Worm (Caenorhabditis elegans) whole organism, L4 larva: ENCODE data around the gene col-17.

Experiments
- F10B5.3 ChIP-seq: sonication (generic microtip); optimal IDR thresholded peaks from 2 replicates; lab custom pipeline; 2016; ENCODE audit warnings: mild to moderate bottlenecking, missing genetic modification characterization, missing compliant biosample characterization
- F44E2.7 ChIP-seq: fragments of 200-800 bp; sonication (Bioruptor generic); IDR thresholded peaks from 2 replicates; pipeline ENCODE4 v2.1.2; 2022; ENCODE audit warnings: missing genetic modification characterization, missing compliant biosample characterization
- F49E8.2 ChIP-seq: sonication (generic microtip); optimal IDR thresholded peaks from 2 replicates; lab custom pipeline; 2016; ENCODE audit warnings: missing compliant biosample characterization, mild to moderate bottlenecking, missing genetic modification characterization, borderline replicate concordance
- T26A8.4 ChIP-seq: fragments of 200-800 bp; sonication (Bioruptor generic); IDR thresholded peaks from 2 replicates; pipeline ENCODE4 v1.3.6; 2022; ENCODE audit warnings: missing genetic modification characterization, missing compliant biosample characterization
- Y48G9A.11 ChIP-seq: fragments of 200-800 bp; sonication (Bioruptor generic); IDR thresholded peaks from 2 replicates; pipeline ENCODE4 v1.3.6; 2022; ENCODE audit warnings: missing genetic modification reagents, missing genetic modification characterization, missing compliant biosample characterization
- Y5F2A.4 ChIP-seq: fragments of 200-800 bp; sonication (Bioruptor generic); optimal IDR thresholded peaks from 2 replicates; lab custom pipeline; 2018; ENCODE audit warnings: mild to moderate bottlenecking, missing genetic modification characterization, missing compliant biosample characterization
- ZK546.5 ChIP-seq, 2 experiments: sonication (generic microtip); optimal IDR thresholded peaks; 2 replicates each; lab custom pipeline; 2017; ENCODE audit warnings: missing biosample characterization in 2 of 2, missing genetic modification characterization in 2 of 2
- aha-1 ChIP-seq: fragments of 150-350 bp; peaks from one replicate; lab custom pipeline; 2014; ENCODE audit warnings: missing biosample characterization, missing genetic modification characterization
- attf-4 ChIP-seq: sonication (generic microtip); optimal IDR thresholded peaks from 3 replicates; lab custom pipeline; 2017; ENCODE audit warnings: missing biosample characterization, missing genetic modification characterization
- ceh-20 ChIP-seq: fragments of 200-800 bp; sonication (Bioruptor generic); IDR thresholded peaks from 2 replicates; pipeline ENCODE4 v1.3.6; 2022; ENCODE audit warnings: missing genetic modification reagents, missing genetic modification characterization, missing compliant biosample characterization
- ceh-32 ChIP-seq: sonication (generic microtip); optimal IDR thresholded peaks from 2 replicates; lab custom pipeline; 2016; ENCODE audit warnings: mild to moderate bottlenecking, missing genetic modification characterization, missing compliant biosample characterization; ENCODE audit not compliant: poor library complexity
- ceh-62 ChIP-seq: sonication (generic microtip); optimal IDR thresholded peaks from 2 replicates; lab custom pipeline; 2017; ENCODE audit warnings: missing biosample characterization, missing genetic modification characterization
- ces-1 ChIP-seq: fragments of 150-350 bp; sonication (generic microtip); optimal IDR thresholded peaks from 4 replicates; lab custom pipeline; 2014; ENCODE audit warnings: missing biosample characterization, missing genetic modification reagents, missing genetic modification characterization
- ctbp-1 ChIP-seq: fragments of 200-800 bp; sonication (Bioruptor generic); IDR thresholded peaks from 2 replicates; pipeline ENCODE4 v1.3.6; 2022; ENCODE audit warnings: missing genetic modification reagents, missing genetic modification characterization, missing compliant biosample characterization
- daf-16 ChIP-seq, 3 experiments: sonication (generic microtip); optimal IDR thresholded peaks; 2 replicates each; lab custom pipeline; 2016 to 2017; ENCODE audit warnings: missing genetic modification characterization in 3 of 3, missing genetic modification reagents in 3 of 3, mild to moderate bottlenecking in 2 of 3, missing compliant biosample characterization in 2 of 3, missing biosample characterization in 1 of 3, moderate library complexity in 1 of 3
- dmd-8 ChIP-seq: fragments of 200-800 bp; sonication (Bioruptor generic); IDR thresholded peaks from 2 replicates; pipeline ENCODE4 v1.3.6; 2022; ENCODE audit warnings: missing genetic modification characterization, missing compliant biosample characterization
- dpl-1 ChIP-seq: fragments of 150-350 bp; optimal IDR thresholded peaks from 2 replicates; lab custom pipeline; 2014; ENCODE audit warnings: missing biosample characterization, missing genetic modification reagents, missing genetic modification characterization
- egl-27 ChIP-seq: sonication (generic microtip); optimal IDR thresholded peaks from 3 replicates; lab custom pipeline; 2017; ENCODE audit warnings: missing biosample characterization, missing genetic modification reagents, missing genetic modification characterization
- fos-1 ChIP-seq: fragments of 150-350 bp; optimal IDR thresholded peaks from 2 replicates; lab custom pipeline; 2014; ENCODE audit warnings: missing biosample characterization, missing genetic modification characterization
- gei-8 ChIP-seq: fragments of 200-800 bp; sonication (Bioruptor generic); optimal IDR thresholded peaks from 2 replicates; lab custom pipeline; 2018; ENCODE audit warnings: mild to moderate bottlenecking, missing genetic modification characterization, missing compliant biosample characterization
- hmg-1.1 ChIP-seq: fragments of 200-800 bp; sonication (Bioruptor generic); IDR thresholded peaks from 2 replicates; pipeline ENCODE4 v1.3.6; 2022; ENCODE audit warnings: missing genetic modification reagents, missing genetic modification characterization, missing compliant biosample characterization
- jun-1 ChIP-seq: fragments of 150-350 bp; optimal IDR thresholded peaks from 2 replicates; lab custom pipeline; 2014; ENCODE audit warnings: missing biosample characterization, missing genetic modification reagents, missing genetic modification characterization
- lim-7 ChIP-seq: fragments of 200-800 bp; sonication (Bioruptor generic); IDR thresholded peaks from 2 replicates; pipeline ENCODE4 v1.3.6; 2022; ENCODE audit warnings: missing genetic modification characterization, missing compliant biosample characterization
- lin-13 ChIP-seq: fragments of 150-350 bp; optimal IDR thresholded peaks from 2 replicates; lab custom pipeline; 2014; ENCODE audit warnings: missing biosample characterization, missing genetic modification reagents, missing genetic modification characterization
- lin-15B ChIP-seq: fragments of 150-350 bp; sonication (generic microtip); optimal IDR thresholded peaks from 3 replicates; lab custom pipeline; 2014; ENCODE audit warnings: missing biosample characterization, missing genetic modification characterization
- lin-39 ChIP-seq: fragments of 150-350 bp; optimal IDR thresholded peaks from 2 replicates; lab custom pipeline; 2014; ENCODE audit warnings: missing biosample characterization, missing genetic modification reagents, missing genetic modification characterization
- lir-3 ChIP-seq: sonication (generic microtip); optimal IDR thresholded peaks from 2 replicates; lab custom pipeline; 2016; ENCODE audit warnings: mild to moderate bottlenecking, missing genetic modification characterization, missing compliant biosample characterization
- mxl-2 ChIP-seq: fragments of 200-800 bp; sonication (Bioruptor generic); conservative IDR thresholded peaks from 2 replicates; pipeline ENCODE4 v1.3.6; 2022; ENCODE audit warnings: missing genetic modification reagents, missing genetic modification characterization, missing compliant biosample characterization
- mxl-3 ChIP-seq: fragments of 200-800 bp; sonication (Bioruptor generic); optimal IDR thresholded peaks from 2 replicates; lab custom pipeline; 2018; ENCODE audit warnings: mild to moderate bottlenecking, missing genetic modification characterization, missing compliant biosample characterization
- nhr-10 ChIP-seq: fragments of 150-350 bp; optimal IDR thresholded peaks from 2 replicates; lab custom pipeline; 2014; ENCODE audit warnings: missing biosample characterization, missing genetic modification characterization
- nhr-102 ChIP-seq: sonication (generic microtip); optimal IDR thresholded peaks from 2 replicates; lab custom pipeline; 2016; ENCODE audit warnings: mild to moderate bottlenecking, missing genetic modification characterization, moderate library complexity, missing compliant biosample characterization
- nhr-11 ChIP-seq: fragments of 150-350 bp; optimal IDR thresholded peaks from 2 replicates; lab custom pipeline; 2014; ENCODE audit warnings: missing biosample characterization, missing genetic modification characterization
- nhr-25 ChIP-seq: sonication (generic microtip); optimal IDR thresholded peaks from 2 replicates; lab custom pipeline; 2017; ENCODE audit warnings: missing genetic modification characterization, mild to moderate bottlenecking, missing compliant biosample characterization, antibody characterized with exemption, moderate library complexity, borderline replicate concordance; ENCODE audit not compliant: insufficient read depth
- nhr-28 ChIP-seq: fragments of 150-350 bp; optimal IDR thresholded peaks from 2 replicates; lab custom pipeline; 2014; ENCODE audit warnings: missing biosample characterization, missing genetic modification characterization
- nhr-48 ChIP-seq: sonication (generic microtip); optimal IDR thresholded peaks from 2 replicates; lab custom pipeline; 2016; ENCODE audit warnings: mild to moderate bottlenecking, missing genetic modification characterization, missing compliant biosample characterization
- nhr-6 ChIP-seq: fragments of 150-350 bp; optimal IDR thresholded peaks from 2 replicates; lab custom pipeline; 2014; ENCODE audit warnings: missing biosample characterization, missing genetic modification characterization
- nhr-76 ChIP-seq: fragments of 150-350 bp; optimal IDR thresholded peaks from 2 replicates; lab custom pipeline; 2014; ENCODE audit warnings: missing biosample characterization, missing genetic modification characterization
- pha-4 ChIP-seq, 2 experiments: fragments of 150-350 bp in 1 of 2; fragments of 200-800 bp in 1 of 2; sonication (Bioruptor generic) in 1 of 2; IDR thresholded peaks in 1 of 2; optimal IDR thresholded peaks in 1 of 2; 2 replicates each; pipeline versions ENCODE4 v1.3.6 to Lab custom; 2014 to 2022; ENCODE audit warnings: missing genetic modification characterization in 2 of 2, missing genetic modification reagents in 2 of 2, missing biosample characterization in 1 of 2, missing compliant biosample characterization in 1 of 2
- pqm-1 ChIP-seq: sonication (generic microtip); optimal IDR thresholded peaks from 2 replicates; lab custom pipeline; 2017; ENCODE audit warnings: missing biosample characterization, missing genetic modification characterization
- rbr-2 ChIP-seq: sonication (generic microtip); optimal IDR thresholded peaks from 2 replicates; lab custom pipeline; 2016; ENCODE audit warnings: missing genotype, missing genetic modification characterization, missing compliant biosample characterization
- sdz-12 ChIP-seq: fragments of 200-800 bp; sonication (Bioruptor generic); optimal IDR thresholded peaks from 2 replicates; lab custom pipeline; 2018; ENCODE audit warnings: mild to moderate bottlenecking, missing genetic modification characterization, missing compliant biosample characterization
- set-16 ChIP-seq: fragments of 200-800 bp; sonication (Bioruptor generic); IDR thresholded peaks from 2 replicates; pipeline ENCODE4 v1.3.6; 2022; ENCODE audit warnings: missing genetic modification reagents, missing genetic modification characterization, missing compliant biosample characterization
- skn-1 ChIP-seq: fragments of 150-350 bp; optimal IDR thresholded peaks from 2 replicates; lab custom pipeline; 2014; ENCODE audit warnings: missing biosample characterization, missing genetic modification characterization
- snpc-4 ChIP-seq: fragments of 150-350 bp; optimal IDR thresholded peaks from 2 replicates; lab custom pipeline; 2014; ENCODE audit warnings: missing biosample characterization, missing genetic modification characterization
- spr-1 ChIP-seq: sonication (generic microtip); optimal IDR thresholded peaks from 2 replicates; lab custom pipeline; 2016; ENCODE audit warnings: mild to moderate bottlenecking, missing genetic modification characterization, missing compliant biosample characterization
- tag-97 ChIP-seq: fragments of 200-800 bp; sonication (Bioruptor generic); IDR thresholded peaks from 2 replicates; pipeline ENCODE4 v1.3.6; 2022; ENCODE audit warnings: missing genetic modification characterization, missing compliant biosample characterization
- unc-130 ChIP-seq: sonication (generic microtip); optimal IDR thresholded peaks from 2 replicates; lab custom pipeline; 2016; ENCODE audit warnings: missing genetic modification reagents, missing genetic modification characterization, missing compliant biosample characterization
- vab-7 ChIP-seq: fragments of 200-800 bp; sonication (Bioruptor generic); IDR thresholded peaks from 2 replicates; pipeline ENCODE4 v1.3.6; 2022; ENCODE audit warnings: missing genetic modification reagents, missing genetic modification characterization, missing compliant biosample characterization
- zfp-3 ChIP-seq: fragments of 200-800 bp; sonication (Bioruptor generic); conservative IDR thresholded peaks from 2 replicates; pipeline ENCODE4 v1.3.6; 2022; ENCODE audit warnings: missing genetic modification reagents, missing genetic modification characterization, missing compliant biosample characterization
- zip-11 ChIP-seq: fragments of 200-800 bp; sonication (Bioruptor generic); IDR thresholded peaks from 2 replicates; pipeline ENCODE4 v1.3.6; 2022; ENCODE audit warnings: missing genetic modification characterization, missing compliant biosample characterization
- zip-2 ChIP-seq: fragments of 150-350 bp; optimal IDR thresholded peaks from 2 replicates; lab custom pipeline; 2014; ENCODE audit warnings: missing biosample characterization, missing genetic modification characterization
- ztf-11 ChIP-seq: fragments of 150-350 bp; optimal IDR thresholded peaks from 2 replicates; lab custom pipeline; 2014; ENCODE audit warnings: missing biosample characterization, missing genetic modification characterization

col-17 gene

ce11 chrII:4857873-4858364 lies 9.5 kb downstream of the col-17 start, which contains the start of gene F11G11.5 (continued):
- TF ChIP-seq fos-1 (tag; lab: Kevin White, UChicago) (no peak), tag-97 (GFP tag; lab: Robert Waterston, UW) (no peak), dmd-8 (no peak), nhr-76 (tag; lab: Kevin White, UChicago) (no peak), jun-1 (tag; lab: Kevin White, UChicago) (no peak), zip-11 (no peak), set-16 (GFP tag; lab: Robert Waterston, UW) (peak; percentile 67), lin-15B (tag; lab: Kevin White, UChicago) (no peak), gei-8 (GFP tag; lab: Kevin White, UChicago) (no peak), daf-16 (GFP tag; optimal IDR thresholded peaks at IDR 0.05; lab: Kevin White, UChicago) (no peak), daf-16 (tag; optimal IDR thresholded peaks at IDR 0.05; lab: Kevin White, UChicago) (peak; percentile 1), lim-7 (no peak), ceh-62 (tag; lab: Kevin White, UChicago) (no peak), vab-7 (GFP tag; lab: Robert Waterston, UW) (no peak), Y48G9A.11 (GFP tag; lab: Robert Waterston, UW) (0 out of 2 replicates have a peak, but pooled peaks have one; percentile 33), unc-130 (GFP tag; lab: Kevin White, UChicago) (no peak), ceh-20 (no peak), spr-1 (tag; lab: Kevin White, UChicago) (no peak), lin-13 (GFP tag; lab: Kevin White, UChicago) (no peak), T26A8.4 (GFP tag; lab: Robert Waterston, UW) (peak; percentile 70), hmg-1.1 (GFP tag; lab: Robert Waterston, UW) (no peak), ztf-11 (no peak), nhr-6 (no peak), ctbp-1 (no peak), aha-1 (no peak), nhr-48 (tag; lab: Kevin White, UChicago) (no peak), snpc-4 (tag; lab: Kevin White, UChicago) (no peak), skn-1 (no peak), dpl-1 (GFP tag; lab: Kevin White, UChicago) (no peak), lir-3 (tag; lab: Kevin White, UChicago) (no peak), zip-2 (tag; lab: Kevin White, UChicago) (no peak), F44E2.7 (GFP tag; lab: Robert Waterston, UW) (no peak), pqm-1 (tag; lab: Kevin White, UChicago) (no peak), F10B5.3 (tag; lab: Kevin White, UChicago) (no peak), ceh-32 (tag; lab: Kevin White, UChicago) (no peak), lin-39 (tag; lab: Kevin White, UChicago) (no peak), nhr-25 (tag; lab: Kevin White, UChicago) (no peak), pha-4 (GFP tag; IDR thresholded peaks at IDR 0.05; lab: Robert Waterston, UW) (peak; percentile 30; the same call in 1 of the 2 replicates), pha-4 (tag; optimal IDR thresholded peaks at IDR 0.05; lab: Kevin White, UChicago) (no peak), ZK546.5 (tag; optimal IDR thresholded peaks at IDR 0.05; lab: Kevin White, UChicago) (no peak), attf-4 (tag; lab: Kevin White, UChicago) (no peak), nhr-102 (tag; lab: Kevin White, UChicago) (no peak), Y5F2A.4 (GFP tag; lab: Kevin White, UChicago) (no peak), zfp-3 (GFP tag; lab: Robert Waterston, UW) (no peak), mxl-2 (no peak), sdz-12 (GFP tag; lab: Kevin White, UChicago) (no peak), rbr-2 (tag; lab: Kevin White, UChicago) (no peak), mxl-3 (GFP tag; lab: Kevin White, UChicago) (no peak), ces-1 (GFP tag; lab: Kevin White, UChicago) (no peak), nhr-11 (tag; lab: Kevin White, UChicago) (no peak), nhr-28 (no peak), egl-27 (tag; lab: Kevin White, UChicago) (no peak), nhr-10 (tag; lab: Kevin White, UChicago) (no peak), F49E8.2 (tag; lab: Kevin White, UChicago) (no peak)
